Worm (Caenorhabditis elegans): ENCODE measurements around the gene lin-3.

- TF ChIP-seq ama-1 (optimal IDR thresholded peaks at IDR 0.05) (no peak), npax-4 (tag; optimal IDR thresholded peaks at IDR 0.05) (no peak), ceh-31 (tag; optimal IDR thresholded peaks at IDR 0.05) (no peak), nhr-11 (tag; optimal IDR thresholded peaks at IDR 0.05) (no peak), sox-4 (tag; optimal IDR thresholded peaks at IDR 0.05) (no peak), ceh-9 (tag; optimal IDR thresholded peaks at IDR 0.05) (no peak), hlh-30 (tag; optimal IDR thresholded peaks at IDR 0.05; ENCODE audit: insufficient read depth) (no peak), madf-2 (tag; optimal IDR thresholded peaks at IDR 0.05) (no peak)
These were observed 24.7 kb upstream of the lin-3 start, which contains the start of gene hrg-5 for ce11 chrIV:11029412-11029811.
